Worm (Caenorhabditis elegans) whole organism, L4 larva: ENCODE results near the gene W06A7.2.

ENCODE experiments used
- F37D6.2 ChIP-seq: sonication (generic microtip); optimal IDR thresholded peaks from 2 replicates; lab custom pipeline; 2016; ENCODE audit warnings: mild to moderate bottlenecking, missing genetic modification characterization, missing compliant biosample characterization
- F49E8.2 ChIP-seq: sonication (generic microtip); optimal IDR thresholded peaks from 2 replicates; lab custom pipeline; 2016; ENCODE audit warnings: missing compliant biosample characterization, mild to moderate bottlenecking, missing genetic modification characterization, borderline replicate concordance
- R02D3.7 ChIP-seq: fragments of 150-350 bp; sonication (generic microtip); optimal IDR thresholded peaks from 3 replicates; lab custom pipeline; 2014; ENCODE audit warnings: missing biosample characterization, missing genetic modification characterization
- Y48G9A.11 ChIP-seq: fragments of 200-800 bp; sonication (Bioruptor generic); IDR thresholded peaks from 2 replicates; pipeline ENCODE4 v1.3.6; 2022; ENCODE audit warnings: missing genetic modification reagents, missing genetic modification characterization, missing compliant biosample characterization
- ZK546.5 ChIP-seq, 2 experiments: sonication (generic microtip); optimal IDR thresholded peaks; 2 replicates each; lab custom pipeline; 2017; ENCODE audit warnings: missing biosample characterization in 2 of 2, missing genetic modification characterization in 2 of 2
- aha-1 ChIP-seq: fragments of 150-350 bp; peaks from one replicate; lab custom pipeline; 2014; ENCODE audit warnings: missing biosample characterization, missing genetic modification characterization
- ama-1 ChIP-seq: fragments of 150-350 bp; optimal IDR thresholded peaks from 2 replicates; lab custom pipeline; 2014; ENCODE audit warnings: inconsistent platforms, mixed read lengths
- arid-1 ChIP-seq: fragments of 200-800 bp; sonication (Bioruptor generic); conservative IDR thresholded peaks from 2 replicates; pipeline ENCODE4 v1.3.6; 2022; ENCODE audit warnings: missing genetic modification reagents, missing genetic modification characterization, missing compliant biosample characterization
- ces-1 ChIP-seq: fragments of 150-350 bp; sonication (generic microtip); optimal IDR thresholded peaks from 4 replicates; lab custom pipeline; 2014; ENCODE audit warnings: missing biosample characterization, missing genetic modification reagents, missing genetic modification characterization
- ctbp-1 ChIP-seq: fragments of 200-800 bp; sonication (Bioruptor generic); IDR thresholded peaks from 2 replicates; pipeline ENCODE4 v1.3.6; 2022; ENCODE audit warnings: missing genetic modification reagents, missing genetic modification characterization, missing compliant biosample characterization
- daf-16 ChIP-seq, 3 experiments: sonication (generic microtip); optimal IDR thresholded peaks; 2 replicates each; lab custom pipeline; 2016 to 2017; ENCODE audit warnings: missing genetic modification characterization in 3 of 3, missing genetic modification reagents in 3 of 3, mild to moderate bottlenecking in 2 of 3, missing compliant biosample characterization in 2 of 3, missing biosample characterization in 1 of 3, moderate library complexity in 1 of 3
- daf-19 ChIP-seq: fragments of 200-800 bp; sonication (Bioruptor generic); conservative IDR thresholded peaks from 2 replicates; pipeline ENCODE4 v1.3.6; 2022; ENCODE audit warnings: missing genetic modification characterization, missing compliant biosample characterization
- dmd-6 ChIP-seq: fragments of 200-800 bp; sonication (Bioruptor generic); IDR thresholded peaks from 2 replicates; pipeline ENCODE4 v1.3.6; 2022; ENCODE audit warnings: missing genetic modification reagents, missing genetic modification characterization, missing compliant biosample characterization
- dmd-8 ChIP-seq: fragments of 200-800 bp; sonication (Bioruptor generic); IDR thresholded peaks from 2 replicates; pipeline ENCODE4 v1.3.6; 2022; ENCODE audit warnings: missing genetic modification characterization, missing compliant biosample characterization
- dve-1 ChIP-seq: sonication (generic microtip); optimal IDR thresholded peaks from 2 replicates; lab custom pipeline; 2017; ENCODE audit warnings: antibody characterized with exemption, mild to moderate bottlenecking, missing genetic modification characterization, missing compliant biosample characterization; ENCODE audit not compliant: insufficient read depth
- egl-43 ChIP-seq: fragments of 200-800 bp; sonication (Bioruptor generic); IDR thresholded peaks from 2 replicates; pipeline ENCODE4 v1.3.6; 2022; ENCODE audit warnings: missing genetic modification reagents, missing genetic modification characterization, missing compliant biosample characterization
- hlh-11 ChIP-seq: fragments of 200-800 bp; sonication (Bioruptor generic); optimal IDR thresholded peaks from 2 replicates; lab custom pipeline; 2018; ENCODE audit warnings: mild to moderate bottlenecking, missing genetic modification characterization, missing compliant biosample characterization
- hlh-30 ChIP-seq: sonication (generic microtip); optimal IDR thresholded peaks from 2 replicates; lab custom pipeline; 2017; ENCODE audit warnings: antibody characterized with exemption, mild to moderate bottlenecking, missing genetic modification characterization, missing compliant biosample characterization; ENCODE audit not compliant: insufficient read depth
- hmg-1.1 ChIP-seq: fragments of 200-800 bp; sonication (Bioruptor generic); IDR thresholded peaks from 2 replicates; pipeline ENCODE4 v1.3.6; 2022; ENCODE audit warnings: missing genetic modification reagents, missing genetic modification characterization, missing compliant biosample characterization
- jun-1 ChIP-seq: fragments of 150-350 bp; optimal IDR thresholded peaks from 2 replicates; lab custom pipeline; 2014; ENCODE audit warnings: missing biosample characterization, missing genetic modification reagents, missing genetic modification characterization
- lim-7 ChIP-seq: fragments of 200-800 bp; sonication (Bioruptor generic); IDR thresholded peaks from 2 replicates; pipeline ENCODE4 v1.3.6; 2022; ENCODE audit warnings: missing genetic modification characterization, missing compliant biosample characterization
- lsy-2 ChIP-seq, 2 experiments: fragments of 150-350 bp in 1 of 2; sonication (generic microtip) in 1 of 2; optimal IDR thresholded peaks; 2 replicates each; lab custom pipeline; 2014 to 2017; ENCODE audit warnings: missing biosample characterization in 2 of 2, missing genetic modification characterization in 2 of 2
- madf-9 ChIP-seq: fragments of 200-800 bp; sonication (Bioruptor generic); conservative IDR thresholded peaks from 2 replicates; pipeline ENCODE4 v1.3.6; 2022; ENCODE audit warnings: missing genetic modification reagents, missing genetic modification characterization, missing compliant biosample characterization
- mdt-29 ChIP-seq: fragments of 200-800 bp; sonication (Bioruptor generic); IDR thresholded peaks from 2 replicates; pipeline ENCODE4 v1.3.6; 2022; ENCODE audit warnings: missing genetic modification reagents, missing genetic modification characterization, missing compliant biosample characterization
- mep-1 ChIP-seq: fragments of 150-350 bp; sonication (generic microtip); optimal IDR thresholded peaks from 3 replicates; lab custom pipeline; 2014; ENCODE audit warnings: missing biosample characterization, missing genetic modification characterization
- mes-2 ChIP-seq: sonication (generic microtip); optimal IDR thresholded peaks from 2 replicates; lab custom pipeline; 2016; ENCODE audit warnings: missing genotype, mild to moderate bottlenecking, missing genetic modification characterization, missing compliant biosample characterization; ENCODE audit not compliant: poor library complexity, severe bottlenecking
- mxl-2 ChIP-seq: fragments of 200-800 bp; sonication (Bioruptor generic); conservative IDR thresholded peaks from 2 replicates; pipeline ENCODE4 v1.3.6; 2022; ENCODE audit warnings: missing genetic modification reagents, missing genetic modification characterization, missing compliant biosample characterization
- mxl-3 ChIP-seq: fragments of 200-800 bp; sonication (Bioruptor generic); optimal IDR thresholded peaks from 2 replicates; lab custom pipeline; 2018; ENCODE audit warnings: mild to moderate bottlenecking, missing genetic modification characterization, missing compliant biosample characterization
- nhr-48 ChIP-seq: sonication (generic microtip); optimal IDR thresholded peaks from 2 replicates; lab custom pipeline; 2016; ENCODE audit warnings: mild to moderate bottlenecking, missing genetic modification characterization, missing compliant biosample characterization
- php-3 ChIP-seq: fragments of 200-800 bp; sonication (Bioruptor generic); IDR thresholded peaks from 2 replicates; pipeline ENCODE4 v1.3.6; 2022; ENCODE audit warnings: missing genetic modification reagents, missing genetic modification characterization, missing compliant biosample characterization
- rbr-2 ChIP-seq: sonication (generic microtip); optimal IDR thresholded peaks from 2 replicates; lab custom pipeline; 2016; ENCODE audit warnings: missing genotype, missing genetic modification characterization, missing compliant biosample characterization
- sdz-12 ChIP-seq: fragments of 200-800 bp; sonication (Bioruptor generic); optimal IDR thresholded peaks from 2 replicates; lab custom pipeline; 2018; ENCODE audit warnings: mild to moderate bottlenecking, missing genetic modification characterization, missing compliant biosample characterization
- spr-3 ChIP-seq: fragments of 200-800 bp; sonication (Bioruptor generic); optimal IDR thresholded peaks from 2 replicates; lab custom pipeline; 2018; ENCODE audit warnings: mild to moderate bottlenecking, missing genetic modification characterization, missing compliant biosample characterization
- unc-62 ChIP-seq, 3 experiments: fragments of 150-350 bp in 1 of 3; sonication (generic microtip); optimal IDR thresholded peaks in 2 of 3; peaks in 1 of 3; 1 replicate in 1 of 3; 2 replicates in 2 of 3; lab custom pipeline; 2014 to 2017; ENCODE audit warnings: missing biosample characterization in 3 of 3, missing genetic modification characterization in 3 of 3, missing genetic modification reagents in 3 of 3, missing genotype in 1 of 3
- zfp-3 ChIP-seq: fragments of 200-800 bp; sonication (Bioruptor generic); conservative IDR thresholded peaks from 2 replicates; pipeline ENCODE4 v1.3.6; 2022; ENCODE audit warnings: missing genetic modification reagents, missing genetic modification characterization, missing compliant biosample characterization

W06A7.2 gene

DNA sequence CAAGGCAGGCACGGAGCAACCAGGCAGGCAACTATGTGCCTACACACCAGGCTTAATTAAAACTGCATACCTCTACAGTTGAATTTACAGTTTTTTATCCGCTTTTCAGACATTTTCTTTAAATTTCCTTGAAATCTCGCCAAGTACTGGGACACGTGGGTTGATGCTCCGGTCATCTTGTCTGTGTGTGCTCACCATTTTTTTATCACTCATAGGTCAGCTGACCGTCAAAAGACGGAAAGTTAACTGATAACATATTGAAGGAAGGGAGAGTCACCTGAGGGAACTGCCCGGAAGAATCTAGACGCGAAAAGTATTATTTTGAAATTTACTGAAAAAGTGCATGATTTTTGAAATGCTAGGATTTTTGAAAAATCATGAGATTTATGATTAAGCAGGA is 28.9 kb downstream of the W06A7.2 start (continued):
- no peak for TF ChIP-seq R02D3.7 (tag; lab: Kevin White, UChicago)
- no peak for TF ChIP-seq ZK546.5 (tag; optimal IDR thresholded peaks at IDR 0.05; lab: Kevin White, UChicago)
- TF ChIP-seq nhr-48 (tag; lab: Kevin White, UChicago): peak; percentile 44
- no peak for TF ChIP-seq madf-9 (GFP tag; lab: Robert Waterston, UW)
- TF ChIP-seq egl-43: no peak
- no peak for TF ChIP-seq lim-7 (GFP tag; lab: Robert Waterston, UW)
- TF ChIP-seq daf-19 (GFP tag; lab: Robert Waterston, UW): no peak
- no peak for TF ChIP-seq dmd-8 (GFP tag; lab: Robert Waterston, UW)
- TF ChIP-seq sdz-12 (GFP tag; lab: Kevin White, UChicago): no peak
- no peak for TF ChIP-seq zfp-3 (GFP tag; lab: Robert Waterston, UW)
- TF ChIP-seq mxl-3 (GFP tag; lab: Kevin White, UChicago): peak; percentile 81

DNA sequence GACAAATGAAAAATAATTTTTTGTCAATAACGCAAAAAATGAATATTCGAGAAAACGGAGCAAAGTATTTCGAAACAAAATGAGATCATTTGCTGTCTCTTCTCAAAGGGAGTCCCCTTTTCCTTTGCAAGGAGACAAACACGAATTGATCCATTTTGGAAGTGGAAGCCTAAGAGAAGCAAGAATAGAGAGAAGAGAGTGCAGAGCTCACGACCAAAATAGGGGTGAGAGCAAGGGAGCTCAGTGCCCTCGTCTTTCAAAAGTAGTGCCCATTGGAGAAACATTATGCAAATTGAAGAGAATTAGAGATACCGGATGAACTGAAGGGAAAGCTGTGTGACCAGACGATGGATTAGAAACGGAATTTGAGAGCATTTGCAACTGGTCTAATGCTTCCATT is 29.6 kb downstream of the W06A7.2 start:
- TF ChIP-seq ctbp-1 (GFP tag; lab: Robert Waterston, UW) (0 out of 2 replicates have a peak, but pooled peaks have one; percentile 10), rbr-2 (peak; percentile 9), hlh-30 (tag; lab: Kevin White, UChicago) (peak; percentile 21), mes-2 (tag; lab: Kevin White, UChicago) (no peak), mep-1 (tag; lab: Kevin White, UChicago) (peak; percentile 17), spr-3 (no peak), aha-1 (tag; lab: Kevin White, UChicago) (peak; percentile 49), daf-19 (GFP tag; lab: Robert Waterston, UW) (0 out of 2 replicates have a peak, but pooled peaks have one; percentile 28), ces-1 (GFP tag; lab: Kevin White, UChicago) (peak; percentile 25), egl-43 (0 out of 2 replicates have a peak, but pooled peaks have one; percentile 21), mdt-29 (0 out of 2 replicates have a peak, but pooled peaks have one; percentile 11), hmg-1.1 (GFP tag; lab: Robert Waterston, UW) (peak; percentile 63), arid-1 (GFP tag; lab: Robert Waterston, UW) (no peak), dmd-6 (peak; percentile 15; the same call in 1 of the 2 replicates), lsy-2 (tag; optimal IDR thresholded peaks at IDR 0.05; lab: Kevin White, UChicago) (peak in 1 of 2 experiments; percentile 8)
- TF ChIP-seq, all 104 proteins: peak for 12

DNA sequence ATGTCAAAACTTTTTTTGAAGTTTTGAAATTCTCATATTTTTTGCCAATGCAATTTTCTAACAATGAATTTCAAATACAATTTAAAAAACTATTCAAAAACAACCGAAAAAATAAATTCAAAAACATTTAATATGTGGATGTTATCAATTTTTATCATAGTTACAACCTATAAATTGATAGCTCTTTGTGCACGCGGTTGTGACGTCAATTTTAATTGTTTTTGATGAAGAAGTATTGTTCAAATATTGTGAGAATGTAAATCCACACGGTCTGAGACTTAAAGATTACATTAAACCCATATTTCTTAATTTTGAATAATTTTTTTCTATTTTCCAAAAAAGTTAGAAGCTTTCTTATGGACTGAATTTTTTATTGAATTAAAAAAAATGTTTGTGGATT is 30.3 kb downstream of the W06A7.2 start:
- TF ChIP-seq php-3 (GFP tag; lab: Robert Waterston, UW) (peak; percentile 53; the same call in 1 of the 2 replicates), dve-1 (tag; lab: Kevin White, UChicago) (peak; percentile 70), daf-16 (GFP tag; optimal IDR thresholded peaks at IDR 0.05; lab: Kevin White, UChicago) (no peak), daf-16 (tag; optimal IDR thresholded peaks at IDR 0.05; lab: Kevin White, UChicago) (peak; percentile 54), Y48G9A.11 (GFP tag; lab: Robert Waterston, UW) (no peak)

DNA sequence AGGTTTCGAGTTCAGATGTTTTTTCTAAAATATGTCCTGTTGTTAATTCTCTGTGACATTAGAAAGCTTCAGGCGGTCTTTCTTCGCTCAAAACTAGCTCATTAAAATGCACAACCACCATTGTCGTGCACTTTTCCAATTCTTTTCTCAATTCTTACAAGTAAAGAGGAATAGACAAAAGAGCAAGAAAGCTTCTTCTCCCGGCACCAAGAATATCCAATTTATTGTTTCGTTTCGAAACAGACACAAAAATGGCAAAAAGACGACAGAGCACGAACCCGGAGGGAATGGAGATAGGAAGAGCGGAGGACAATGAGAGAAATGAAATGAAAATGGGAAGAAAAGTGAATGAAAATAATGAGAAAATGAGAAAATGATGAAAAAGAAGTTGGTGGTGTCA is 31.0 kb downstream of the W06A7.2 start:
- TF ChIP-seq unc-62 (GFP tag; optimal IDR thresholded peaks at IDR 0.05 in 1 of 2; lab: Kevin White, UChicago): peak in 1 of 2 experiments; percentile 85
- no peak for TF ChIP-seq unc-62 (tag; optimal IDR thresholded peaks at IDR 0.05; lab: Kevin White, UChicago)
- no peak for TF ChIP-seq jun-1 (tag; lab: Kevin White, UChicago)
- TF ChIP-seq R02D3.7 (tag; lab: Kevin White, UChicago): no peak
- no peak for TF ChIP-seq hlh-11 (tag; lab: Kevin White, UChicago)
- peak; percentile 90 for TF ChIP-seq aha-1 (tag; lab: Kevin White, UChicago)

DNA sequence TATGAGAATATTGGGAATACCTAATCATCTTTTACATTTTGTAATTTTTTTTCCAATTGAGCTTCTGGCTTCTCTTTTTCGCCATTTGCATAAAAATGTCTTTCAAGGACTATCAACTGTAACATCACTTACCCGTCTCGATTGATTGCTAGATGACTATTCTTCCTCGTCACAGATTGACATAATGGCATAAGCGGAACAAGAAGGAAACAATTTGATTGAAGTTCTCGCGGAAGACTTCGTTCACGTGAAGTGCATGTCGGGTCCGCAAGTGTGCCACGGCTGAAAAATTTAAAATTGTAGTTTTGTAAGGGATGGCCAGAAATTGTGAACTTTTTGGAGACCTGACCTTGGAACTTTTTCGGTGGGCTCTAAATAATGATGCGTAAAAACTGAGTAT is 32.1 kb downstream of the W06A7.2 start:
- TF ChIP-seq dmd-6 (peak; percentile 86), madf-9 (GFP tag; lab: Robert Waterston, UW) (no peak), mxl-2 (GFP tag; lab: Robert Waterston, UW) (peak; percentile 83), F49E8.2 (tag; lab: Kevin White, UChicago) (no peak), F37D6.2 (tag; lab: Kevin White, UChicago) (no peak), jun-1 (tag; lab: Kevin White, UChicago) (no peak), ama-1 (lab: Kevin White, UChicago) (no peak)
